Worm (Caenorhabditis elegans): Measurements from ENCODE around the gene C01B10.44.

ce11 chrIV:6574343-6574742 lies 49.1 kb upstream of the C01B10.44 start:
- TF ChIP-seq Y48G9A.11 (GFP tag; IDR thresholded peaks at IDR 0.05) (no peak), unc-39 (tag; optimal IDR thresholded peaks at IDR 0.05) (no peak), nhr-77 (tag; optimal IDR thresholded peaks at IDR 0.05) (no peak), ZK546.5 (tag; optimal IDR thresholded peaks at IDR 0.05) (no peak), mdl-1 (tag; optimal IDR thresholded peaks at IDR 0.05) (no peak), unc-62 (GFP tag; optimal IDR thresholded peaks at IDR 0.05 in 1 of 2) (peak in 1 of 2 experiments; percentile 29), unc-62 (tag; optimal IDR thresholded peaks at IDR 0.05) (no peak)
